Fruit fly (Drosophila melanogaster): ENCODE results near the gene CG13898.

DNA sequence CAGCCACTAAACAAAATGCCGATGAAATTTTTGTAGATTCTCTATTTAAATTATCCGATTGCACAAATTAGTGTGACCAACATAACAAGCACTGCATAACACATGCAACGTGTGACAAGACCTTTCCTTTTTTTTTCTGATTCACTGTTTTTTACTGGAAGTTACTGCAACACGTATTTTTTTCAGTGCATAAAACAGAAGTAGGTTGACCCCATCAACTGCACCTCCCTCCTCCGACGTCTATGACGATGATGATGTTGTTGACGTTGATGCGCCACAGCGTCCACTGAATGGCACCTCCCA lies 28.8 kb downstream of the CG13898 start:
- TF ChIP-seq Clk (GFP tag; optimal IDR thresholded peaks at IDR 0.05) (peak; percentile 2), Mnt (GFP tag; optimal IDR thresholded peaks at IDR 0.05) (no peak), CG1620 (GFP tag; optimal IDR thresholded peaks at IDR 0.05) (no peak), CG12768 (GFP tag; optimal IDR thresholded peaks at IDR 0.05) (no peak), tj (GFP tag; optimal IDR thresholded peaks at IDR 0.05) (no peak), CG7045 (GFP tag; optimal IDR thresholded peaks at IDR 0.05) (no peak), Hr96 (GFP tag; optimal IDR thresholded peaks at IDR 0.05) (no peak), cic (GFP tag; optimal IDR thresholded peaks at IDR 0.05) (no peak), bab1 (GFP tag; optimal IDR thresholded peaks at IDR 0.05) (no peak), Crg-1 (GFP tag; optimal IDR thresholded peaks at IDR 0.05) (no peak), CG33017 (tag; optimal IDR thresholded peaks at IDR 0.05) (no peak)

Data from whole organism, adult.